Worm (Caenorhabditis elegans) whole organism, early embryonic: ENCODE data around the gene D1044.6.

Experiments used
- B0310.2 ChIP-seq: sonication (generic microtip); optimal IDR thresholded peaks from 2 replicates; lab custom pipeline; 2016; ENCODE audit warnings: mild to moderate bottlenecking, missing genetic modification characterization, missing compliant biosample characterization
- F13C5.2 ChIP-seq: sonication (generic microtip); optimal IDR thresholded peaks from 2 replicates; lab custom pipeline; 2017; ENCODE audit warnings: mild to moderate bottlenecking, missing genetic modification characterization, inconsistent platforms, missing compliant biosample characterization
- aly-1 ChIP-seq: sonication (generic microtip); optimal IDR thresholded peaks from 2 replicates; lab custom pipeline; 2016; ENCODE audit warnings: missing genetic modification characterization, missing compliant biosample characterization
- ama-1 ChIP-seq: fragments of 150-350 bp; optimal IDR thresholded peaks from 2 replicates; lab custom pipeline; 2014
- ceh-13 ChIP-seq: fragments of 200-800 bp; sonication (Bioruptor generic); optimal IDR thresholded peaks from 2 replicates; lab custom pipeline; 2018; ENCODE audit warnings: mild to moderate bottlenecking, missing genetic modification characterization, missing compliant biosample characterization
- ceh-36 ChIP-seq: sonication (generic microtip); optimal IDR thresholded peaks from 2 replicates; lab custom pipeline; 2016; ENCODE audit warnings: missing genetic modification characterization, inconsistent platforms, missing compliant biosample characterization
- ets-7 ChIP-seq: sonication (generic microtip); optimal IDR thresholded peaks from 2 replicates; lab custom pipeline; 2016; ENCODE audit warnings: missing genotype, missing genetic modification characterization, missing compliant biosample characterization
- flt-1 ChIP-seq: fragments of 200-800 bp; sonication (Bioruptor generic); IDR thresholded peaks from 2 replicates; pipeline ENCODE4 v1.3.6; 2022; ENCODE audit warnings: missing genetic modification characterization, missing compliant biosample characterization
- hmbx-1 ChIP-seq: sonication (generic microtip); optimal IDR thresholded peaks from 2 replicates; lab custom pipeline; 2016; ENCODE audit warnings: mild to moderate bottlenecking, missing genetic modification characterization, missing compliant biosample characterization
- hmg-4 ChIP-seq: fragments of 200-800 bp; sonication (Bioruptor generic); optimal IDR thresholded peaks from 2 replicates; lab custom pipeline; 2018; ENCODE audit warnings: mild to moderate bottlenecking, missing genetic modification characterization, missing compliant biosample characterization
- hnd-1 ChIP-seq: sonication (generic microtip); optimal IDR thresholded peaks from 2 replicates; lab custom pipeline; 2016; ENCODE audit warnings: missing genetic modification characterization, missing compliant biosample characterization
- pes-1 ChIP-seq: fragments of 200-800 bp; sonication (Bioruptor generic); IDR thresholded peaks from 2 replicates; pipeline ENCODE4 v1.3.6; 2022; ENCODE audit warnings: missing genetic modification reagents, missing genetic modification characterization, missing compliant biosample characterization
- scrt-1 ChIP-seq: fragments of 200-800 bp; sonication (Bioruptor generic); IDR thresholded peaks from 2 replicates; pipeline ENCODE4 v1.3.6; 2022; ENCODE audit warnings: missing genetic modification characterization, missing compliant biosample characterization
- sea-1 ChIP-seq: fragments of 200-800 bp; sonication (Bioruptor generic); conservative IDR thresholded peaks from 2 replicates; pipeline ENCODE4 v1.3.6; 2022; ENCODE audit warnings: missing genetic modification characterization, missing compliant biosample characterization
- tbx-11 ChIP-seq: fragments of 200-800 bp; sonication (Bioruptor generic); IDR thresholded peaks from 2 replicates; pipeline ENCODE4 v1.3.6; 2022; ENCODE audit warnings: missing genetic modification characterization, missing compliant biosample characterization
- tbx-37 ChIP-seq: fragments of 200-800 bp; sonication (Bioruptor generic); conservative IDR thresholded peaks from 2 replicates; pipeline ENCODE4 v1.3.6; 2022; ENCODE audit warnings: missing genetic modification reagents, missing genetic modification characterization, missing compliant biosample characterization
- tra-4 ChIP-seq: sonication (generic microtip); optimal IDR thresholded peaks from 2 replicates; lab custom pipeline; 2017; ENCODE audit warnings: missing genetic modification characterization, missing compliant biosample characterization

Gene D1044.6

DNA sequence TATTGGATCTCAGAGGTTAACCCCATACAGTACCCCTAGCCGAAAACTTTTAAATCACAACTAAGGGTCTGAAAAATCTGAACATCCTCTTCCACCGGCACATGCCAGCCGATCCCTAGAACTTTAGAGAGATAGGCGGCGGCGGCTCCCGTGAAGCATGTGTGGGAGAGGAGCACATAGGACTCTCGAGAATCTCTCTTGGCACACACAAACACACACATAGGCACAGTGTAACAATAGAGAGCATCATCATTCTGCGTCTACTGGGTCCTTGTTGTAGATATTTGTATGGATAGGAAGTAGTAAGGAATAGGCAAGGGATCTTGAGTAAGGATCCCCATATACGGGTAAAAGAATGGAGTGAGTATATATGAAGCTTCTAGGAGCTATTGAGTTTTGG is 22.7 kb upstream of the D1044.6 start:
- TF ChIP-seq ceh-36 (tag; lab: Kevin White, UChicago) (no peak), ceh-13 (GFP tag; lab: Kevin White, UChicago) (no peak), B0310.2 (tag; lab: Kevin White, UChicago) (no peak), hnd-1 (tag; lab: Kevin White, UChicago) (no peak), ets-7 (tag; lab: Kevin White, UChicago) (no peak), tbx-11 (GFP tag; lab: Robert Waterston, UW) (no peak), ama-1 (lab: Kevin White, UChicago) (no peak), scrt-1 (no peak), aly-1 (tag; lab: Kevin White, UChicago) (no peak), sea-1 (no peak), tbx-37 (GFP tag; lab: Robert Waterston, UW) (no peak), tra-4 (tag; lab: Kevin White, UChicago) (no peak), hmbx-1 (tag; lab: Kevin White, UChicago) (no peak), hmg-4 (no peak), F13C5.2 (tag; lab: Kevin White, UChicago) (no peak), flt-1 (GFP tag; lab: Robert Waterston, UW) (no peak), pes-1 (GFP tag; lab: Robert Waterston, UW) (no peak)

DNA sequence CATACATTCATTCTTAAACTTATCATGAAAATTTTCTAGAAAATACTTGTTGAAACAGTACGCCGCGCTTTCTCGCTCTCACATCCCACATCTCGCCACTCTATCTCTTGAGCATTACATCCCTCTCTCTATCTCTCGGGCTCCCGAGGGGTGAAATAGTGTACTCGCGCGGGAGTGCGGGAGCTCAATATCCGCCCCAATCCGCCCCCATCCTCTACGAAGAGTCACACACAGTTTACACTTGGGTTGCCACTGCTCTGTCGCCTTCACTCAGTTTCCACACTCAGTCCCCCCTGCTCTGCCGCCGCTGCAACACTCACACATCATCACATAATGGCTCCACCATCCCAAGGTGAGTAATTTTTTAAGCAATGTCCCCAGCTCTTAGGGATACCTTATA is 21.8 kb upstream of the D1044.6 start, which contains the start of gene mlc-3:
mlc-3 (plus strand) TSS at position 227 of the 400 bp plus-strand sequence.
- no peak for TF ChIP-seq pes-1 (GFP tag; lab: Robert Waterston, UW)
- peak; percentile 12 for TF ChIP-seq hmg-4
- 0 out of 2 replicates have a peak, but pooled peaks have one; percentile 2 for TF ChIP-seq tbx-37 (GFP tag; lab: Robert Waterston, UW)

DNA sequence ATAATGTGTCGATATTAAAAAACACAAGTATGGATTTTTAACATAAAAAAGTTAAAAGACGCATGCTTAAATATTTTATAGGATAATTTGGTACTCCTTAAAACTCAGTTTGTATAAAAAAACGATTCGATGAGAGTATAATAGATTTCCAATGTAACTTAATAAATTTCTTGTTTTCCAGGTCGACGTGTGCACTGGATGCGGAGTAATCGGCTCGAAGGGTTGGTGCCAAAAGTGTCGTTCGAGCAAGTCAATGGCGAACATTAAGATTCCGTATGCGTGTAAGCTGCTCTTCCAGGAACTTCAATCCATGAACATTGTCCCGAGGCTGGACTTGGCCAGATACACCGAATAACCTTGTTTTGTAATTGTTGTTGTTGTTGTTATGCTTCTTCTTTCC is 21.3 kb upstream of the D1044.6 start:
- TF ChIP-seq ceh-36 (tag; lab: Kevin White, UChicago) = no peak
- TF ChIP-seq aly-1 (tag; lab: Kevin White, UChicago) = no peak
- TF ChIP-seq tbx-11 (GFP tag; lab: Robert Waterston, UW) = no peak
- no peak for TF ChIP-seq sea-1
- TF ChIP-seq ets-7 (tag; lab: Kevin White, UChicago) = no peak
- no peak for TF ChIP-seq F13C5.2 (tag; lab: Kevin White, UChicago)

DNA sequence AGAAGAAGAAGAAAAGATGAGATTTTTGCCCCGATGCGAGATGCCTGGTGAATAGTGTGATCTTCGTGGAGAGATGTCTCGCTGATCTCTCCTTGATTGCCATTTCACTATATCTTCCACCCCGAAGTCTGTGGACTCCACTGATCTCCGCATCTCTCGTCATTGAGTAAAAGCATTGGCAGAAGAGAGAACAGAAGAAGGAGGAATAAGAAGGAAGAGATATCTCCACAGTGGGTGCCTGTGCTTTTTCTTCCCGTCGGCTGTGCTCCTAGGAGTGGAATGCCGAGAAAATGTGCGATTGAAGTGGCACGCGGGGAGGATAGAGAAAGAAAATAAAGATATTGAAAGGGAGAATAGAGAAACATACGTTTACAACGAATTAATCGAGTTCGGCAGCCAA is 20.7 kb upstream of the D1044.6 start:
- TF ChIP-seq aly-1 (tag; lab: Kevin White, UChicago) = no peak
- TF ChIP-seq B0310.2 (tag; lab: Kevin White, UChicago) = no peak
- no peak for TF ChIP-seq flt-1 (GFP tag; lab: Robert Waterston, UW)
- TF ChIP-seq pes-1 (GFP tag; lab: Robert Waterston, UW) = no peak
- TF ChIP-seq tbx-37 (GFP tag; lab: Robert Waterston, UW) = no peak
- no peak for TF ChIP-seq tbx-11 (GFP tag; lab: Robert Waterston, UW)
- TF ChIP-seq scrt-1 = no peak
- no peak for TF ChIP-seq ceh-13 (GFP tag; lab: Kevin White, UChicago)
- no peak for TF ChIP-seq ets-7 (tag; lab: Kevin White, UChicago)
- no peak for TF ChIP-seq hnd-1 (tag; lab: Kevin White, UChicago)
- TF ChIP-seq hmg-4 = no peak
- no peak for TF ChIP-seq tra-4 (tag; lab: Kevin White, UChicago)
- TF ChIP-seq ama-1 (lab: Kevin White, UChicago) = no peak
- TF ChIP-seq sea-1 = no peak
- TF ChIP-seq hmbx-1 (tag; lab: Kevin White, UChicago) = no peak
- TF ChIP-seq ceh-36 (tag; lab: Kevin White, UChicago) = no peak
- TF ChIP-seq F13C5.2 (tag; lab: Kevin White, UChicago) = no peak

DNA sequence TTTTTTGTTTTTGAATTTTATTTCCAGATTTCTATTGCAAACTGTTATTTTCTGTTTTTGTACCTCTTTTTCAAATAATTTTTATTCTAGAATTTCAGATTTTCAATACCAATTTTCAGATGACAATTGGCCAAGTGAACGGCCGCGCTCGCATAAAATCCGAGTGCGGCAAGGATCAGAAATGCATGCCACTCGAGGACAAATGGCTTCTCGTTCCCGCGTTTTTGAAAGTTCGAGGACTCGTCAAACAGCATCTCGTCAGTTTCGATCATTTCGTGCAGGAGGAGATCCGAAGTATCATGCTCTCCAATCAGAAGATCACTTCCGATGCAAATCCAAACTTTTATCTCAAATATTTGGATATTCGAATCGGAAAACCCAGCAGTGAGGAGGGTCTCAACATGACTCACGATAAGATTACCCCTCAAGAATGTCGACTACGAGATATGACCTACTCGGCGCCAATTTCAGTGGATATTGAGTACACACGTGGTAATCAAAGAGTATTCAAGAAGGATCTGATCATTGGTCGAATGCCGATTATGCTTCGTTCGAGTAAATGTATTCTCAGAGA is 14.4 kb upstream of the D1044.6 start, which contains the start of gene rpc-2:
rpc-2 (plus strand) TSS at position 120 of the 574 bp plus-strand sequence.
- TF ChIP-seq F13C5.2 (tag; lab: Kevin White, UChicago) (no peak), hnd-1 (tag; lab: Kevin White, UChicago) (no peak), ama-1 (lab: Kevin White, UChicago) (no peak)

DNA sequence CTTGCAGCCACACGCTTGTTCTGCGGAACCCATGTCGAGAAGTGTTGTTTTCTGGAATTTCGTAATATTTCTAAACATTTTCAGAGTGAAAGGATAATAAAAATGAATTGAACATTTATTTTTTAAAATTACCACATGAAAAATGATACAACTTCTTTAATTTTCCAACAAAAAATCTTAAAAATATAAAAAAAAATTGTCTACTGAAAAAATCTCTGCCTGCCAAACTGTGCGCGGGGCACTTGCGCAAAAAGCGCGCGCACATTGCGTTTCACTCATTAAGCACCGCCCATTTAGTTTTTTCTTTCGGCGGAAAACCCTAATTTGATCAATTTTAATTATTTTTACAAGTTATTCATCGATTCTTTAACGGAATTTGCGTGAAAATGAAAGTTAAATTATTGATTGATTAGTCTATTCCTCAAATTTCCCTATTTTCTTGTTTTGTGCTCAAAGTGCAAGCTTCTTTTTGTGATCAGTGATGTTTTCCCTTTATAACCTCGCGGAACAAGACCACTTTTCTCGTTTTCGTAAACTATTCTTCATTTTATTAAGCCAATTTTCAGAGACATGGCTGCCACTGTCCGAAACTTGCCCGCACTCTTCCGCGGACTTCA is 12.0 kb upstream of the D1044.6 start, which contains the start of the genes nmad-1 and hach-1:
nmad-1 (minus strand) TSS at position 51 of the 617 bp plus-strand sequence.
hach-1 (plus strand) TSS at position 567 of the 617 bp plus-strand sequence.
- TF ChIP-seq tra-4 (tag; lab: Kevin White, UChicago) = peak; percentile 77
- TF ChIP-seq ama-1 (lab: Kevin White, UChicago) = no peak
- peak; percentile 60 for TF ChIP-seq hmbx-1 (tag; lab: Kevin White, UChicago)
- TF ChIP-seq hmg-4 = peak; percentile 89
- TF ChIP-seq pes-1 (GFP tag; lab: Robert Waterston, UW) = peak; percentile 94
- TF ChIP-seq aly-1 (tag; lab: Kevin White, UChicago) = peak; percentile 77
- peak; percentile 91 for TF ChIP-seq ceh-36 (tag; lab: Kevin White, UChicago)
- TF ChIP-seq hnd-1 (tag; lab: Kevin White, UChicago) = peak; percentile 78
- TF ChIP-seq B0310.2 (tag; lab: Kevin White, UChicago) = peak; percentile 84
- TF ChIP-seq tbx-37 (GFP tag; lab: Robert Waterston, UW) = peak; percentile 89
- TF ChIP-seq tbx-11 (GFP tag; lab: Robert Waterston, UW) = peak; percentile 94
- peak; percentile 91 for TF ChIP-seq ceh-13 (GFP tag; lab: Kevin White, UChicago)
- peak; percentile 93 for TF ChIP-seq scrt-1
- peak; percentile 91 for TF ChIP-seq sea-1
- TF ChIP-seq ets-7 (tag; lab: Kevin White, UChicago) = peak; percentile 75
- peak; percentile 86 for TF ChIP-seq flt-1 (GFP tag; lab: Robert Waterston, UW)
- peak; percentile 96 for TF ChIP-seq F13C5.2 (tag; lab: Kevin White, UChicago)

DNA sequence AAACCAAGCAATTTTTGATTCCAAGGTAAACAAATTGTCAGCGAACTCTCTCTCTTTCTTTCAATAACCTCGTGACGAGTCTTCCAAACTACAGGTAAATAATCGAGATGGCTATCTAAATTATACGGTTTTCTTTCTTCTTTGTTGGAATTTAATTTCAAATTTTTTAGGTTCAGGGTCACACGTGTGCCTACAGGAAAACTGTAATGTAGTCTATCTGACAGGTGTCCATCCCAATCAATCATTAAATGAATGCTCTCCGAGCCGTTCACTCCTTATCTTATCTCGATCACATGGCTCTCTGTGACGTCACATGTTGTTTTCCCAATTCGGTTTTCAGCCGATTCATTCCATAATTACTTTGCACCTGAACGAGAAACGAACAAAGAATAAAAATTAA is 10.1 kb upstream of the D1044.6 start:
- TF ChIP-seq ceh-36 (tag; lab: Kevin White, UChicago) (no peak), tbx-37 (GFP tag; lab: Robert Waterston, UW) (no peak), tra-4 (tag; lab: Kevin White, UChicago) (no peak), hmbx-1 (tag; lab: Kevin White, UChicago) (no peak)
